Fruit fly (Drosophila melanogaster) whole organism, adult: ENCODE results near the gene mRpS23.

Source experiments
- CG11617 ChIP-seq: fragments of 200-800 bp; sonication (Bioruptor generic); optimal IDR thresholded peaks from 2 replicates; lab custom pipeline; 2017; ENCODE audit warnings: mild to moderate bottlenecking, missing biosample characterization, missing genetic modification reagents, missing genetic modification characterization
- CG14711 ChIP-seq: fragments of 200-800 bp; sonication (Bioruptor generic); optimal IDR thresholded peaks from 2 replicates; lab custom pipeline; 2018; ENCODE audit warnings: missing biosample characterization, mild to moderate bottlenecking, missing genetic modification characterization, moderate library complexity
- CG1620 ChIP-seq: fragments of 200-800 bp; sonication (Bioruptor generic); optimal IDR thresholded peaks from 2 replicates; lab custom pipeline; 2016; ENCODE audit warnings: missing biosample characterization, missing genetic modification characterization
- CG33017 ChIP-seq: fragments of 200-800 bp; sonication (Bioruptor generic); optimal IDR thresholded peaks from 2 replicates; lab custom pipeline; 2018; ENCODE audit warnings: missing biosample characterization, mild to moderate bottlenecking, missing genetic modification characterization, moderate library complexity
- CG5204 ChIP-seq: fragments of 200-800 bp; sonication (Bioruptor generic); optimal IDR thresholded peaks from 2 replicates; lab custom pipeline; 2016; ENCODE audit warnings: missing biosample characterization, missing genetic modification characterization
- CG7101 ChIP-seq: fragments of 200-800 bp; sonication (Bioruptor generic); optimal IDR thresholded peaks from 2 replicates; lab custom pipeline; 2018; ENCODE audit warnings: missing biosample characterization, mild to moderate bottlenecking, missing genetic modification characterization, moderate library complexity
- Clk ChIP-seq: fragments of 200-800 bp; sonication (Bioruptor generic); optimal IDR thresholded peaks from 2 replicates; lab custom pipeline; 2017; ENCODE audit warnings: missing biosample characterization, missing genetic modification characterization
- Hr96 ChIP-seq: fragments of 200-800 bp; sonication (Bioruptor generic); optimal IDR thresholded peaks from 2 replicates; lab custom pipeline; 2016; ENCODE audit warnings: missing biosample characterization, missing genetic modification characterization
- Mnt ChIP-seq: fragments of 200-800 bp; sonication (Bioruptor generic); optimal IDR thresholded peaks from 2 replicates; lab custom pipeline; 2016; ENCODE audit warnings: missing biosample characterization, mild to moderate bottlenecking, missing genetic modification characterization
- cnc ChIP-seq, 2 experiments: fragments of >200 bp; optimal IDR thresholded peaks; 2 replicates each; lab custom pipeline; 2017
- ovo ChIP-seq: fragments of 200-800 bp; sonication (Bioruptor generic); optimal IDR thresholded peaks from 2 replicates; lab custom pipeline; 2016; ENCODE audit warnings: missing biosample characterization, missing genetic modification characterization
- toe ChIP-seq: fragments of 200-800 bp; sonication (Bioruptor generic); optimal IDR thresholded peaks from 2 replicates; lab custom pipeline; 2016; ENCODE audit warnings: missing biosample characterization, missing genetic modification characterization

- TF ChIP-seq CG1620 (GFP tag; lab: Kevin White, UChicago) = no peak
- TF ChIP-seq CG5204 = no peak
- no peak for TF ChIP-seq Clk (GFP tag; lab: Kevin White, UChicago)
- no peak for TF ChIP-seq toe (GFP tag; lab: Kevin White, UChicago)
- no peak for TF ChIP-seq cnc (optimal IDR thresholded peaks at IDR 0.05; lab: Kevin White, UChicago)
- TF ChIP-seq CG11617 = no peak
- no peak for TF ChIP-seq CG33017 (tag; lab: Kevin White, UChicago)
- TF ChIP-seq CG14711 (tag; lab: Kevin White, UChicago) = no peak
- TF ChIP-seq Hr96 (GFP tag; lab: Kevin White, UChicago) = no peak
- no peak for TF ChIP-seq Mnt (GFP tag; lab: Kevin White, UChicago)
- no peak for TF ChIP-seq CG7101 (tag; lab: Kevin White, UChicago)
- TF ChIP-seq ovo (GFP tag; lab: Kevin White, UChicago) = no peak
Observed at dm6 chr2L:13869400-13869799, 34.5 kb upstream of the mRpS23 start.
